Fruit fly (Drosophila melanogaster) whole organism, embryonic: ENCODE measurements around the gene Alg12.

Source experiments
- BEAF-32 ChIP-seq: fragments of 200-800 bp; sonication (Bioruptor generic); optimal IDR thresholded peaks from 3 replicates; lab custom pipeline; 2017; ENCODE audit warnings: missing biosample characterization, missing genetic modification characterization, mild to moderate bottlenecking, moderate library complexity, missing genetic modification reagents
- Bgb ChIP-seq: fragments of 200-800 bp; sonication (Bioruptor generic); IDR thresholded peaks from 2 replicates; pipeline ENCODE4 v1.3.6; 2022; ENCODE audit warnings: missing biosample characterization, missing genetic modification characterization; ENCODE audit not compliant: partially characterized antibody
- CG10321 ChIP-seq: fragments of 200-800 bp; sonication (Bioruptor generic); IDR thresholded peaks from 2 replicates; pipeline ENCODE4 v1.3.6; 2022; ENCODE audit warnings: missing biosample characterization, missing genetic modification characterization
- CG12155 ChIP-seq: fragments of 200-800 bp; sonication (Bioruptor generic); optimal IDR thresholded peaks from 3 replicates; lab custom pipeline; 2016; ENCODE audit warnings: missing biosample characterization, missing genetic modification characterization
- CG14710 ChIP-seq: fragments of 200-800 bp; sonication (Bioruptor generic); optimal IDR thresholded peaks from 3 replicates; lab custom pipeline; 2019; ENCODE audit warnings: missing biosample characterization, mild to moderate bottlenecking, missing genetic modification characterization, moderate library complexity
- CG15269 ChIP-seq: fragments of 200-800 bp; sonication (Bioruptor generic); optimal IDR thresholded peaks from 2 replicates; lab custom pipeline; 2018; ENCODE audit warnings: missing biosample characterization, mild to moderate bottlenecking, missing genetic modification characterization, moderate library complexity
- CG16779 ChIP-seq: fragments of 200-800 bp; sonication (Bioruptor generic); IDR thresholded peaks from 2 replicates; pipeline ENCODE4 v1.3.6; 2022; ENCODE audit warnings: missing biosample characterization, missing genetic modification characterization
- CG31388 ChIP-seq: fragments of 200-800 bp; sonication (Bioruptor generic); optimal IDR thresholded peaks from 2 replicates; lab custom pipeline; 2016; ENCODE audit warnings: missing biosample characterization, missing genetic modification characterization
- CG3847 ChIP-seq: fragments of 200-800 bp; sonication (Bioruptor generic); IDR thresholded peaks from 2 replicates; pipeline ENCODE4 v1.3.6; 2022; ENCODE audit warnings: missing biosample characterization, missing genetic modification characterization
- CG6175 ChIP-seq: fragments of 200-800 bp; sonication (Bioruptor generic); IDR thresholded peaks from 3 replicates; pipeline ENCODE4 v1.3.6; 2022; ENCODE audit warnings: missing biosample characterization, missing genetic modification characterization
- CG6791 ChIP-seq: fragments of 200-800 bp; sonication (Bioruptor generic); IDR thresholded peaks from 3 replicates; pipeline ENCODE4 v1.3.6; 2022; ENCODE audit warnings: missing biosample characterization, missing genetic modification characterization; ENCODE audit not compliant: partially characterized antibody
- CG6854 ChIP-seq: fragments of 200-800 bp; sonication (Bioruptor generic); optimal IDR thresholded peaks from 3 replicates; lab custom pipeline; 2017; ENCODE audit warnings: missing biosample characterization, mild to moderate bottlenecking, missing genetic modification characterization
- CG7928 ChIP-seq: fragments of 200-800 bp; sonication (Bioruptor generic); optimal IDR thresholded peaks from 2 replicates; lab custom pipeline; 2017; ENCODE audit warnings: missing biosample characterization, mild to moderate bottlenecking, missing genetic modification characterization
- CG7987 ChIP-seq: fragments of 200-800 bp; sonication (Bioruptor generic); optimal IDR thresholded peaks from 2 replicates; lab custom pipeline; 2018; ENCODE audit warnings: missing biosample characterization, mild to moderate bottlenecking, missing genetic modification characterization, moderate library complexity
- Dek ChIP-seq: fragments of 200-800 bp; sonication (Bioruptor generic); optimal IDR thresholded peaks from 3 replicates; lab custom pipeline; 2019; ENCODE audit warnings: missing biosample characterization, mild to moderate bottlenecking, missing genetic modification characterization, moderate library complexity
- Dll ChIP-seq: fragments of 200-800 bp; sonication (Bioruptor generic); IDR thresholded peaks from 4 replicates; pipeline ENCODE4 v1.3.6; 2022; ENCODE audit warnings: missing biosample characterization, missing genetic modification characterization; ENCODE audit not compliant: partially characterized antibody
- Dp ChIP-seq: fragments of 200-800 bp; sonication (Bioruptor generic); optimal IDR thresholded peaks from 2 replicates; lab custom pipeline; 2018; ENCODE audit warnings: missing biosample characterization, mild to moderate bottlenecking, missing genetic modification characterization, moderate library complexity
- Hey ChIP-seq: fragments of 200-800 bp; sonication (Bioruptor generic); optimal IDR thresholded peaks from 3 replicates; lab custom pipeline; 2018; ENCODE audit warnings: missing biosample characterization, mild to moderate bottlenecking, missing genetic modification characterization
- Hmr ChIP-seq: fragments of 200-800 bp; sonication (Bioruptor generic); optimal IDR thresholded peaks from 3 replicates; lab custom pipeline; 2017; ENCODE audit warnings: mild to moderate bottlenecking, missing biosample characterization, missing genetic modification reagents, missing genetic modification characterization
- Lhr ChIP-seq: fragments of 200-800 bp; sonication (Bioruptor generic); optimal IDR thresholded peaks from 3 replicates; lab custom pipeline; 2017; ENCODE audit warnings: mild to moderate bottlenecking, missing biosample characterization, missing genetic modification reagents, missing genetic modification characterization
- NC2β ChIP-seq: fragments of 200-800 bp; sonication (Bioruptor generic); optimal IDR thresholded peaks from 2 replicates; lab custom pipeline; 2016; ENCODE audit warnings: missing biosample characterization, missing genetic modification characterization
- Neu2 ChIP-seq: fragments of 200-800 bp; sonication (Bioruptor generic); optimal IDR thresholded peaks from 3 replicates; lab custom pipeline; 2016; ENCODE audit warnings: missing biosample characterization, missing genetic modification characterization, borderline replicate concordance
- Opbp ChIP-seq: fragments of 200-800 bp; sonication (Bioruptor generic); IDR thresholded peaks from 3 replicates; pipeline ENCODE4 v1.3.6; 2022; ENCODE audit warnings: missing biosample characterization, missing genetic modification characterization; ENCODE audit not compliant: partially characterized antibody
- Rfx ChIP-seq: fragments of 200-800 bp; sonication (Bioruptor generic); IDR thresholded peaks from 2 replicates; pipeline ENCODE4 v1.3.6; 2022; ENCODE audit warnings: missing biosample characterization, missing genetic modification characterization
- Spps ChIP-seq: fragments of 200-800 bp; sonication (Bioruptor generic); optimal IDR thresholded peaks from 2 replicates; lab custom pipeline; 2018; ENCODE audit warnings: missing biosample characterization, mild to moderate bottlenecking, missing genetic modification characterization
- ab ChIP-seq: fragments of 200-800 bp; sonication (Bioruptor generic); optimal IDR thresholded peaks from 2 replicates; lab custom pipeline; 2016; ENCODE audit warnings: missing biosample characterization, missing genetic modification characterization
- bigmax ChIP-seq: fragments of 200-800 bp; sonication (Bioruptor generic); optimal IDR thresholded peaks from 2 replicates; lab custom pipeline; 2018; ENCODE audit warnings: missing biosample characterization, mild to moderate bottlenecking, missing genetic modification characterization
- chinmo ChIP-seq: fragments of 200-800 bp; sonication (Bioruptor generic); IDR thresholded peaks from 4 replicates; pipeline ENCODE4 v1.3.6; 2022; ENCODE audit warnings: missing biosample characterization, missing genetic modification characterization; ENCODE audit not compliant: partially characterized antibody
- ewg ChIP-seq: fragments of 200-800 bp; sonication (Bioruptor generic); optimal IDR thresholded peaks from 3 replicates; lab custom pipeline; 2017; ENCODE audit warnings: mild to moderate bottlenecking, missing biosample characterization, missing genetic modification reagents, missing genetic modification characterization
- ftz-f1 ChIP-seq: fragments of 200-800 bp; sonication (Bioruptor generic); optimal IDR thresholded peaks from 2 replicates; lab custom pipeline; 2016; ENCODE audit warnings: missing biosample characterization, missing genetic modification characterization
- grau ChIP-seq: fragments of 200-800 bp; optimal IDR thresholded peaks from 3 replicates; lab custom pipeline; 2019; ENCODE audit warnings: missing biosample characterization, mild to moderate bottlenecking, missing genetic modification characterization, moderate library complexity
- gsb ChIP-seq: fragments of 200-800 bp; sonication (Bioruptor generic); IDR thresholded peaks from 2 replicates; pipeline ENCODE4 v1.3.6; 2022; ENCODE audit warnings: missing biosample characterization, missing genetic modification characterization
- ind ChIP-seq: fragments of 200-800 bp; sonication (Bioruptor generic); optimal IDR thresholded peaks from 3 replicates; lab custom pipeline; 2016; ENCODE audit warnings: missing biosample characterization, missing genetic modification characterization
- lab ChIP-seq: fragments of 200-800 bp; sonication (Bioruptor generic); optimal IDR thresholded peaks from 3 replicates; lab custom pipeline; 2017; ENCODE audit warnings: missing biosample characterization, missing genetic modification characterization, mild to moderate bottlenecking, moderate library complexity, missing genetic modification reagents
- run ChIP-seq: fragments of 200-800 bp; sonication (Bioruptor generic); optimal IDR thresholded peaks from 3 replicates; lab custom pipeline; 2018; ENCODE audit warnings: missing biosample characterization, mild to moderate bottlenecking, missing genetic modification characterization
- salm ChIP-seq: fragments of 200-800 bp; sonication (Bioruptor generic); optimal IDR thresholded peaks from 2 replicates; lab custom pipeline; 2018; ENCODE audit warnings: missing biosample characterization, mild to moderate bottlenecking, missing genetic modification characterization
- sens ChIP-seq: fragments of 200-800 bp; sonication (Bioruptor generic); peaks from one replicate; lab custom pipeline; 2016; ENCODE audit warnings: missing biosample characterization, missing genetic modification characterization
- seq ChIP-seq: fragments of 200-800 bp; sonication (Bioruptor generic); IDR thresholded peaks from 2 replicates; pipeline ENCODE4 v1.3.6; 2022; ENCODE audit warnings: missing biosample characterization, missing genetic modification characterization
- sisA ChIP-seq: fragments of 200-800 bp; sonication (Bioruptor generic); IDR thresholded peaks from 2 replicates; pipeline ENCODE4 v1.3.6; 2022; ENCODE audit warnings: missing biosample characterization, missing genetic modification characterization
- sob ChIP-seq: fragments of 200-800 bp; sonication (Bioruptor generic); IDR thresholded peaks from 2 replicates; pipeline ENCODE4 v1.3.6; 2022; ENCODE audit warnings: missing biosample characterization, missing genetic modification characterization
- sr ChIP-seq: fragments of 200-800 bp; sonication (Bioruptor generic); IDR thresholded peaks from 3 replicates; pipeline ENCODE4 v1.3.6; 2022; ENCODE audit warnings: missing biosample characterization, missing genetic modification characterization
- stc ChIP-seq: fragments of 200-800 bp; sonication (Bioruptor generic); IDR thresholded peaks from 2 replicates; pipeline ENCODE4 v1.3.6; 2022; ENCODE audit warnings: missing biosample characterization, missing genetic modification characterization
- tll ChIP-seq, 2 experiments: fragments of 200-800 bp in 1 of 2; fragments of >200 bp in 1 of 2; sonication (Bioruptor generic) in 1 of 2; optimal IDR thresholded peaks; 2 replicates each; lab custom pipeline; 2017 to 2019; ENCODE audit warnings: missing biosample characterization in 2 of 2, missing genetic modification characterization in 2 of 2, mild to moderate bottlenecking in 1 of 2, moderate library complexity in 1 of 2
- trem ChIP-seq: fragments of 200-800 bp; optimal IDR thresholded peaks from 3 replicates; lab custom pipeline; 2019; ENCODE audit warnings: missing biosample characterization, mild to moderate bottlenecking, missing genetic modification characterization, moderate library complexity
- unc-4 ChIP-seq: fragments of 200-800 bp; sonication (Bioruptor generic); IDR thresholded peaks from 2 replicates; pipeline ENCODE4 v1.3.6; 2022; ENCODE audit warnings: missing biosample characterization, missing genetic modification characterization; ENCODE audit not compliant: partially characterized antibody
- vnd ChIP-seq: fragments of 200-800 bp; sonication (Bioruptor generic); IDR thresholded peaks from 3 replicates; pipeline ENCODE4 v1.3.6; 2022; ENCODE audit warnings: missing biosample characterization, missing genetic modification characterization; ENCODE audit not compliant: partially characterized antibody
- zfh2 ChIP-seq: fragments of 200-800 bp; sonication (Bioruptor generic); optimal IDR thresholded peaks from 2 replicates; lab custom pipeline; 2016; ENCODE audit warnings: missing biosample characterization, missing genetic modification characterization

Gene Alg12

dm6 chr3R:9784341-9785062 is 28.2 kb downstream of the Alg12 start, which contains the start of the genes MtnA and CG8500 (continued):
- TF ChIP-seq Dp (GFP tag; lab: Kevin White, UChicago) (peak; percentile 64), CG3847 (GFP tag; lab: Robert Waterston, UW) (0 out of 2 replicates have a peak, but pooled peaks have one; percentile 7), Dek (tag; lab: Kevin White, UChicago) (peak; percentile 53), seq (GFP tag; lab: Robert Waterston, UW) (peak; percentile 31; the same call in 1 of the 2 replicates), Rfx (GFP tag; lab: Robert Waterston, UW) (no peak), CG6175 (GFP tag; lab: Robert Waterston, UW) (peak; percentile 78; the same call in 2 of the 3 replicates), lab (GFP tag; lab: Kevin White, UChicago) (peak; percentile 51), stc (GFP tag; lab: Robert Waterston, UW) (0 out of 2 replicates have a peak, but pooled peaks have one; percentile 16), Lhr (peak; percentile 13), CG10321 (GFP tag; lab: Robert Waterston, UW) (no peak), Opbp (GFP tag; lab: Robert Waterston, UW) (0 out of 3 replicates have a peak, but pooled peaks have one; percentile 24), CG6854 (GFP tag; lab: Kevin White, UChicago) (no peak), trem (tag; lab: Kevin White, UChicago) (no peak), run (no peak), sr (GFP tag; lab: Robert Waterston, UW) (0 out of 3 replicates have a peak, but pooled peaks have one; percentile 7), bigmax (peak; percentile 12), Hmr (GFP tag; lab: Kevin White, UChicago) (peak; percentile 79), ewg (GFP tag; lab: Kevin White, UChicago) (peak; percentile 99), tll (GFP tag; optimal IDR thresholded peaks at IDR 0.05; lab: Kevin White, UChicago) (no peak), BEAF-32 (no peak), CG7987 (GFP tag; lab: Kevin White, UChicago) (peak; percentile 30), Bgb (GFP tag; lab: Robert Waterston, UW) (peak; percentile 54; the same call in 1 of the 2 replicates), CG14710 (no peak), unc-4 (0 out of 2 replicates have a peak, but pooled peaks have one; percentile 28), sens (GFP tag; lab: Kevin White, UChicago) (peak; percentile 33), CG12155 (GFP tag; lab: Kevin White, UChicago) (peak; percentile 20), CG6791 (GFP tag; lab: Robert Waterston, UW) (no peak), chinmo (0 out of 4 replicates have a peak, but pooled peaks have one; percentile 65)

dm6 chr3R:9791177-9791806 is 35.0 kb downstream of the Alg12 start, which contains the start of the genes CG12945 and CG8507:
Gene CG12945 (minus strand): TSS chr3R:9791221.
Gene CG8507 (plus strand): TSS chr3R:9791483.
- no peak for TF ChIP-seq vnd
- peak; percentile 70 for TF ChIP-seq CG14710
- no peak for TF ChIP-seq salm (tag; lab: Kevin White, UChicago)
- peak; percentile 69 for TF ChIP-seq zfh2
- TF ChIP-seq ab, result no peak
- no peak for TF ChIP-seq Neu2
- no peak for TF ChIP-seq Hey (tag; lab: Kevin White, UChicago)
- TF ChIP-seq sob, result peak; percentile 8; the same call in 1 of the 2 replicates
- no peak for TF ChIP-seq gsb (GFP tag; lab: Robert Waterston, UW)
- no peak for TF ChIP-seq NC2β (GFP tag; lab: Kevin White, UChicago)
- no peak for TF ChIP-seq Spps (tag; lab: Kevin White, UChicago)
- TF ChIP-seq ftz-f1 (GFP tag; lab: Kevin White, UChicago), result no peak
- no peak for TF ChIP-seq CG15269 (tag; lab: Kevin White, UChicago)
- TF ChIP-seq bigmax, result no peak
- 0 out of 4 replicates have a peak, but pooled peaks have one; percentile 37 for TF ChIP-seq Dll (GFP tag; lab: Robert Waterston, UW)
- no peak for TF ChIP-seq CG31388 (GFP tag; lab: Kevin White, UChicago)
- no peak for TF ChIP-seq CG16779 (GFP tag; lab: Robert Waterston, UW)
- peak; percentile 49 for TF ChIP-seq ind
- TF ChIP-seq grau (tag; lab: Kevin White, UChicago), result peak; percentile 63
- no peak for TF ChIP-seq CG7928 (GFP tag; lab: Kevin White, UChicago)
- TF ChIP-seq sisA (GFP tag; lab: Robert Waterston, UW), result no peak
